Fruit fly (Drosophila melanogaster): Measurements from ENCODE around the gene CG14669.

DNA sequence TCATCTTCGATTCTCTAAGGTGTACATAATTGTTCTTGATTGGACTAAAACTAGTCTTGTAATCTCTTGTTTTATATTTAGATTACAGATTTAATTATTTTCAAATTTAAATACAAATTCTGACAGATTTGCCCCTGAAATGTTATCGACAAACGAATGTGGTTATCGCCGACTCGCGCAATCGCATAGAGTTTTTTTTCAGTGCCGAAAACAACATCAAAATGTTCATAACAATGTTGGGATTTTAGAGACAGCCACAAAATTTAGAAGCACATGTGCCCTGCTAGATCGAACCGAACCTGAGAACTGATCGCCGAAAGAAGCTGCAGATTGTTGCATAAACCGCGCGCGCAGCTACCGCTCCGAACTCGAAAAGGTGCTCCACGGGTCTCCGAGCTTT, 53.3 kb downstream of the CG14669 start, which contains the start of gene POLDIP2:
- TF ChIP-seq CTCF (optimal IDR thresholded peaks at IDR 0.05) (no peak), CG8478 (optimal IDR thresholded peaks at IDR 0.05) (no peak)
